Worm (Caenorhabditis elegans): ENCODE data around the gene ceeh-2.

ceeh-2 gene

ce11 chrV:10383950-10384349 is 26.2 kb upstream of the ceeh-2 start, which contains the start of gene spe-10:
TSS of gene spe-10 (plus strand) at chrV:10384250.
- no peak for TF ChIP-seq ceh-39 (tag; optimal IDR thresholded peaks at IDR 0.05)
- no peak for TF ChIP-seq drap-1 (GFP tag; optimal IDR thresholded peaks at IDR 0.05)
- no peak for TF ChIP-seq sem-2 (GFP tag; optimal IDR thresholded peaks at IDR 0.05)
- no peak for TF ChIP-seq mls-2 (tag; optimal IDR thresholded peaks at IDR 0.05)
- TF ChIP-seq nhr-28 (tag; optimal IDR thresholded peaks at IDR 0.05), result no peak
- TF ChIP-seq M03D4.4 (tag; optimal IDR thresholded peaks at IDR 0.05), result no peak
- no peak for TF ChIP-seq elt-3 (tag; optimal IDR thresholded peaks at IDR 0.05)
- no peak for TF ChIP-seq cnd-1 (tag; optimal IDR thresholded peaks at IDR 0.05)
- no peak for TF ChIP-seq lin-13 (tag; optimal IDR thresholded peaks at IDR 0.05)
- no peak for TF ChIP-seq ceh-83 (GFP tag; optimal IDR thresholded peaks at IDR 0.05)
- TF ChIP-seq unc-62 (GFP tag; optimal IDR thresholded peaks at IDR 0.05), result no peak

ce11 chrV:10382142-10382541 is 24.4 kb upstream of the ceeh-2 start, which contains the start of gene pqn-2:
TSS of gene pqn-2 (plus strand) at chrV:10382442.
- TF ChIP-seq blmp-1 (tag; optimal IDR thresholded peaks at IDR 0.05), result no peak
- TF ChIP-seq ceh-83 (GFP tag; optimal IDR thresholded peaks at IDR 0.05), result no peak
- no peak for TF ChIP-seq cnd-1 (tag; optimal IDR thresholded peaks at IDR 0.05)
- TF ChIP-seq lin-13 (tag; optimal IDR thresholded peaks at IDR 0.05), result no peak
- TF ChIP-seq pha-4 (tag; optimal IDR thresholded peaks at IDR 0.05), result no peak
- no peak for TF ChIP-seq tbx-8 (GFP tag; optimal IDR thresholded peaks at IDR 0.05)
- TF ChIP-seq sem-2 (GFP tag; optimal IDR thresholded peaks at IDR 0.05), result no peak
- TF ChIP-seq unc-62 (GFP tag; optimal IDR thresholded peaks at IDR 0.05), result no peak
- TF ChIP-seq ceh-43 (GFP tag; optimal IDR thresholded peaks at IDR 0.05), result no peak
- no peak for TF ChIP-seq unc-39 (tag; optimal IDR thresholded peaks at IDR 0.05)
- no peak for TF ChIP-seq nhr-237 (tag; optimal IDR thresholded peaks at IDR 0.05)
- TF ChIP-seq mep-1 (tag; optimal IDR thresholded peaks at IDR 0.05), result no peak
- TF ChIP-seq mls-2 (tag; optimal IDR thresholded peaks at IDR 0.05), result no peak
- TF ChIP-seq elt-3 (tag; optimal IDR thresholded peaks at IDR 0.05), result no peak
- TF ChIP-seq ceh-39 (tag; optimal IDR thresholded peaks at IDR 0.05), result no peak
- no peak for TF ChIP-seq nhr-28 (tag; optimal IDR thresholded peaks at IDR 0.05)
- TF ChIP-seq lin-32 (GFP tag; optimal IDR thresholded peaks at IDR 0.05), result no peak
- no peak for TF ChIP-seq bed-3 (GFP tag; optimal IDR thresholded peaks at IDR 0.05)

- TF ChIP-seq mab-5 (tag; optimal IDR thresholded peaks at IDR 0.05), result no peak
- TF ChIP-seq ztf-11 (tag; optimal IDR thresholded peaks at IDR 0.05), result no peak
- TF ChIP-seq unc-62 (GFP tag; optimal IDR thresholded peaks at IDR 0.05), result no peak
- TF ChIP-seq sptf-1 (tag; optimal IDR thresholded peaks at IDR 0.05), result no peak
- no peak for TF ChIP-seq sem-2 (GFP tag; optimal IDR thresholded peaks at IDR 0.05)
- TF ChIP-seq nhr-28 (tag; optimal IDR thresholded peaks at IDR 0.05), result no peak
- TF ChIP-seq drap-1 (GFP tag; optimal IDR thresholded peaks at IDR 0.05), result no peak
- TF ChIP-seq lin-32 (GFP tag; optimal IDR thresholded peaks at IDR 0.05), result no peak
- TF ChIP-seq tbx-8 (GFP tag; optimal IDR thresholded peaks at IDR 0.05), result no peak
- no peak for TF ChIP-seq mls-2 (tag; optimal IDR thresholded peaks at IDR 0.05)
- no peak for TF ChIP-seq nhr-12 (tag; optimal IDR thresholded peaks at IDR 0.05)
- no peak for TF ChIP-seq snpc-4 (tag; optimal IDR thresholded peaks at IDR 0.05)
- no peak for TF ChIP-seq hlh-1 (tag; optimal IDR thresholded peaks at IDR 0.05)
Measured at ce11 chrV:10381726-10382125, 24.0 kb upstream of the ceeh-2 start, which contains the start of gene abu-1. TSS of gene abu-1 (minus strand) at chrV:10381826.

ce11 chrV:10379761-10380160 is 22.1 kb upstream of the ceeh-2 start:
- no peak for TF ChIP-seq mep-1 (tag; optimal IDR thresholded peaks at IDR 0.05)
- TF ChIP-seq ceh-43 (GFP tag; optimal IDR thresholded peaks at IDR 0.05), result no peak
- no peak for TF ChIP-seq snpc-4 (tag; optimal IDR thresholded peaks at IDR 0.05)
- TF ChIP-seq drap-1 (GFP tag; optimal IDR thresholded peaks at IDR 0.05), result no peak
- TF ChIP-seq nhr-12 (tag; optimal IDR thresholded peaks at IDR 0.05), result no peak
- TF ChIP-seq zip-8 (tag; optimal IDR thresholded peaks at IDR 0.05), result no peak
- TF ChIP-seq cnd-1 (tag; optimal IDR thresholded peaks at IDR 0.05), result no peak
- no peak for TF ChIP-seq flh-1 (GFP tag; optimal IDR thresholded peaks at IDR 0.05)
- TF ChIP-seq lsy-2 (tag; optimal IDR thresholded peaks at IDR 0.05), result no peak
- TF ChIP-seq M03D4.4 (tag; optimal IDR thresholded peaks at IDR 0.05), result no peak
- TF ChIP-seq sptf-1 (tag; optimal IDR thresholded peaks at IDR 0.05), result no peak
- TF ChIP-seq nhr-237 (tag; optimal IDR thresholded peaks at IDR 0.05), result no peak
- TF ChIP-seq pha-4 (tag; optimal IDR thresholded peaks at IDR 0.05), result no peak
- no peak for TF ChIP-seq ces-1 (GFP tag; optimal IDR thresholded peaks at IDR 0.05)
- no peak for TF ChIP-seq nhr-28 (tag; optimal IDR thresholded peaks at IDR 0.05)
- TF ChIP-seq ceh-39 (tag; optimal IDR thresholded peaks at IDR 0.05), result no peak
- TF ChIP-seq hlh-1 (tag; optimal IDR thresholded peaks at IDR 0.05), result no peak

- TF ChIP-seq lsy-2 (tag; optimal IDR thresholded peaks at IDR 0.05), result no peak
- no peak for TF ChIP-seq unc-62 (GFP tag; optimal IDR thresholded peaks at IDR 0.05)
- TF ChIP-seq drap-1 (GFP tag; optimal IDR thresholded peaks at IDR 0.05), result no peak
- TF ChIP-seq pha-4 (tag; optimal IDR thresholded peaks at IDR 0.05), result no peak
- no peak for TF ChIP-seq ceh-39 (tag; optimal IDR thresholded peaks at IDR 0.05)
- no peak for TF ChIP-seq ham-2 (GFP tag; optimal IDR thresholded peaks at IDR 0.05)
Measured at ce11 chrV:10379293-10379692, 21.6 kb upstream of the ceeh-2 start, which contains the start of gene AC3.12. TSS of gene AC3.12 (minus strand) at chrV:10379393.
